Worm (Caenorhabditis elegans): ENCODE data around the gene srt-40.
A peak's percentile ranks its signal among the peaks of the same experiment; 100 is the strongest.

The srt-40 gene

ce11 chrV:2206181-2206580 is at the start of gene srt-40:
TSS of gene srt-40 (minus strand) at chrV:2206281.
- TF ChIP-seq fos-1 (tag; optimal IDR thresholded peaks at IDR 0.05) (no peak), nhr-12 (tag; optimal IDR thresholded peaks at IDR 0.05) (no peak), elt-2 (tag; optimal IDR thresholded peaks at IDR 0.05) (no peak), snpc-4 (tag; optimal IDR thresholded peaks at IDR 0.05) (no peak), ceh-16 (tag; optimal IDR thresholded peaks at IDR 0.05) (no peak), sea-2 (GFP tag; optimal IDR thresholded peaks at IDR 0.05) (no peak), egl-5 (tag; optimal IDR thresholded peaks at IDR 0.05) (no peak)

- TF ChIP-seq hmg-11 (tag; optimal IDR thresholded peaks at IDR 0.05) = peak; percentile 15
These were observed 49.1 kb upstream of the srt-40 start, which contains the start of gene F41B5.1 for ce11 chrV:2255191-2255590. TSS of gene F41B5.1 (plus strand) at chrV:2255533.

ce11 chrV:2254553-2255124 is 48.6 kb upstream of the srt-40 start, which contains the start of gene str-253:
TSS of gene str-253 (minus strand) at chrV:2254603.
- no peak for TF ChIP-seq ZK546.5 (tag; optimal IDR thresholded peaks at IDR 0.05)
- no peak for TF ChIP-seq fkh-10 (GFP tag; optimal IDR thresholded peaks at IDR 0.05)
- no peak for TF ChIP-seq nhr-25 (tag; optimal IDR thresholded peaks at IDR 0.05)
- no peak for TF ChIP-seq pqm-1 (tag; optimal IDR thresholded peaks at IDR 0.05)
- TF ChIP-seq snpc-4 (tag; optimal IDR thresholded peaks at IDR 0.05) = no peak
- TF ChIP-seq unc-62 (GFP tag; optimal IDR thresholded peaks at IDR 0.05) = no peak
- no peak for TF ChIP-seq ama-1 (optimal IDR thresholded peaks at IDR 0.05)
- no peak for TF ChIP-seq jun-1 (tag; optimal IDR thresholded peaks at IDR 0.05)
- no peak for TF ChIP-seq fkh-2 (tag; optimal IDR thresholded peaks at IDR 0.05)
- TF ChIP-seq ztf-4 (tag; optimal IDR thresholded peaks at IDR 0.05) = no peak

DNA sequence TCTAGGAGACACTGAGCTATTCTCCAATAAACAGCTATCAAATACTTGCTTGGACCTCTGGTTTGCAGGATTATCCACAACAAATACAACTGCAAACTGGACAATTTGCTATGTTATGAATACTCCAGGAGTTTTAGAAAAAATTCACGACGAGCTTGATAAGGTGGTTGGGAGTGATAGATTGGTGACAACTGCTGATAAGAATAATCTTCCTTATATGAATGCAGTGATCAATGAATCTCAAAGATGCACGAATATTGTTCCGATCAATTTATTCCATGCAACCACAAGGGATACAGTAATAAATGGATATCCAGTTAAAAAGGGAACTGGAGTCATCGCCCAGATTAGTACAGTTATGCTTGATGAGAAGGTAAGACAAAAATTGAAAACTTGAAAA is 45.7 kb upstream of the srt-40 start:
- no peak for TF ChIP-seq mml-1 (tag; optimal IDR thresholded peaks at IDR 0.05)
- TF ChIP-seq elt-2 (tag; optimal IDR thresholded peaks at IDR 0.05) = peak; percentile 55
- TF ChIP-seq daf-12 (tag; optimal IDR thresholded peaks at IDR 0.05) = no peak
- TF ChIP-seq lin-39 (tag; optimal IDR thresholded peaks at IDR 0.05) = no peak
- no peak for TF ChIP-seq ZK546.5 (tag; optimal IDR thresholded peaks at IDR 0.05)
- no peak for TF ChIP-seq hmg-11 (tag; optimal IDR thresholded peaks at IDR 0.05)
- no peak for TF ChIP-seq elt-3 (tag; optimal IDR thresholded peaks at IDR 0.05)
- TF ChIP-seq aly-2 (tag; optimal IDR thresholded peaks at IDR 0.05) = no peak
- TF ChIP-seq eor-1 (tag; optimal IDR thresholded peaks at IDR 0.05) = no peak
- TF ChIP-seq lsy-12 (tag; optimal IDR thresholded peaks at IDR 0.05) = no peak
- TF ChIP-seq pqm-1 (tag; optimal IDR thresholded peaks at IDR 0.05) = peak; percentile 13
- TF ChIP-seq snpc-4 (tag; optimal IDR thresholded peaks at IDR 0.05) = no peak
- TF ChIP-seq ceh-16 (tag; optimal IDR thresholded peaks at IDR 0.05) = no peak
- TF ChIP-seq nhr-23 (tag; optimal IDR thresholded peaks at IDR 0.05) = no peak

DNA sequence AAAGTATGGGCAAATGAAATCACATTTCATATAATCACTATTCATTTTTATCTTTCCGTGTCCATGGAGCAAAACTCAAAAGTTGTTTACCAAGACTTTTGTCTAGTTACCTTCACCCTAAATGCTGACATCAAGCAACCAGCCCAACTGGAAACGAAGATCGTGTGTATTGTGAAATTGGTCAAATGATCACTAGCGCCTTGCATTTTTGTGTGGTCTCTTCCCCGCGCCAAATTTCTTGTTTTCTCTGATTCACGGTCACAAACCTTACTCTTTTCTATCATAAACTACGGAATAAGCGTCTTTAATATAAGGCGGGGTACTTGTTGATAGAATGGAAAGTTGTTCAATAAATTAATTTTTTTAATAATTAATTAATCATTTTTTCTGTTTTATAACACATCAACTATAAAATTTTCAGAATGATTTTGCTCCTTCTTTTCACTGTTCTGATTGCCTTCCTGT is 44.1 kb upstream of the srt-40 start, which contains the start of gene cyp-33C7:
Gene cyp-33C7, plus strand, starts transcription at position 415 of the 465 bp plus-strand sequence.
- TF ChIP-seq ceh-28 (tag; optimal IDR thresholded peaks at IDR 0.05) (peak; percentile 15), nhr-67 (tag; optimal IDR thresholded peaks at IDR 0.05) (no peak), pha-4 (tag; optimal IDR thresholded peaks at IDR 0.05) (peak; percentile 72), tbx-2 (tag; optimal IDR thresholded peaks at IDR 0.05) (no peak), nhr-12 (tag; optimal IDR thresholded peaks at IDR 0.05) (no peak), elt-2 (tag; optimal IDR thresholded peaks at IDR 0.05) (peak; percentile 78), aly-2 (tag; optimal IDR thresholded peaks at IDR 0.05) (no peak), lsy-12 (tag; optimal IDR thresholded peaks at IDR 0.05) (no peak), nfya-1 (tag; optimal IDR thresholded peaks at IDR 0.05; ENCODE audit: insufficient read depth) (peak; percentile 20), jun-1 (tag; optimal IDR thresholded peaks at IDR 0.05) (peak; percentile 71), ceh-9 (tag; optimal IDR thresholded peaks at IDR 0.05) (no peak), ceh-82 (tag; optimal IDR thresholded peaks at IDR 0.05) (no peak), pqm-1 (tag; optimal IDR thresholded peaks at IDR 0.05) (peak; percentile 68), nhr-43 (tag; optimal IDR thresholded peaks at IDR 0.05; ENCODE audit: poor library complexity, severe bottlenecking) (no peak), daf-12 (tag; optimal IDR thresholded peaks at IDR 0.05) (no peak), nhr-23 (tag; optimal IDR thresholded peaks at IDR 0.05) (peak; percentile 19), nhr-237 (tag; optimal IDR thresholded peaks at IDR 0.05) (no peak), lin-15B (tag; optimal IDR thresholded peaks at IDR 0.05) (no peak), nhr-76 (tag; optimal IDR thresholded peaks at IDR 0.05) (no peak)

Measured in whole organism, L3 larva.